Worm (Caenorhabditis elegans): ENCODE results near the gene hlb-1.

DNA sequence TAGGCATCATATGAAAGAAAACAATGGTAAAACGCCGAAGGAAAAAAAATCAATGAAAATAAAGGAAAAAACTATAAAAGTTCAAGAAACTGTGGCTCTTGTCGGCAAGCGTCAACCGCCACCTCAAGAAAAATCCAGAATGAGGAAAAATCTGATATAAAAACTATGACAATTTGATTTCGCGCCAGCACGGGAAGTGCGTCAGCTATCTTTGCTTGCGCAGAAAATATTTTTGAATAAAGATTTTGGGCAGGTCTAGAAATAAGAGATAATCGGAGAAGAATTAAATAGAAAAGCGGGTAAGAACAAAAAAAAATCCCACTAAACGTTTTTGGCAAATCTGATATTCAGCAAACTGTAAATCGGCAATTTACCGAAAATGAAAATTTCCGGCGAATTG, 35.6 kb upstream of the hlb-1 start:
- TF ChIP-seq ets-7 (tag; optimal IDR thresholded peaks at IDR 0.05): no peak
- no peak for TF ChIP-seq aly-1 (tag; optimal IDR thresholded peaks at IDR 0.05)
- TF ChIP-seq ama-1 (optimal IDR thresholded peaks at IDR 0.05): no peak
- no peak for TF ChIP-seq tra-4 (tag; optimal IDR thresholded peaks at IDR 0.05)
- TF ChIP-seq hnd-1 (tag; optimal IDR thresholded peaks at IDR 0.05): no peak
- TF ChIP-seq flt-1 (GFP tag; IDR thresholded peaks at IDR 0.05): no peak
- no peak for TF ChIP-seq ceh-13 (GFP tag; optimal IDR thresholded peaks at IDR 0.05)
- no peak for TF ChIP-seq scrt-1 (GFP tag; IDR thresholded peaks at IDR 0.05)
- TF ChIP-seq B0310.2 (tag; optimal IDR thresholded peaks at IDR 0.05): no peak
- TF ChIP-seq ceh-36 (tag; optimal IDR thresholded peaks at IDR 0.05): no peak
- TF ChIP-seq sea-1 (GFP tag; conservative IDR thresholded peaks at IDR 0.05): no peak
- TF ChIP-seq hmbx-1 (tag; optimal IDR thresholded peaks at IDR 0.05): no peak
- no peak for TF ChIP-seq F13C5.2 (tag; optimal IDR thresholded peaks at IDR 0.05)
- TF ChIP-seq tbx-11 (GFP tag; IDR thresholded peaks at IDR 0.05): no peak

Data from whole organism, early embryonic.